Worm (Caenorhabditis elegans) whole organism, early embryonic: ENCODE measurements around the gene cku-80.

ENCODE experiments used
- B0310.2 ChIP-seq: sonication (generic microtip); optimal IDR thresholded peaks from 2 replicates; lab custom pipeline; 2016; ENCODE audit warnings: mild to moderate bottlenecking, missing genetic modification characterization, missing compliant biosample characterization
- F13C5.2 ChIP-seq: sonication (generic microtip); optimal IDR thresholded peaks from 2 replicates; lab custom pipeline; 2017; ENCODE audit warnings: mild to moderate bottlenecking, missing genetic modification characterization, inconsistent platforms, missing compliant biosample characterization
- aly-1 ChIP-seq: sonication (generic microtip); optimal IDR thresholded peaks from 2 replicates; lab custom pipeline; 2016; ENCODE audit warnings: missing genetic modification characterization, missing compliant biosample characterization
- ama-1 ChIP-seq: fragments of 150-350 bp; optimal IDR thresholded peaks from 2 replicates; lab custom pipeline; 2014
- ceh-13 ChIP-seq: fragments of 200-800 bp; sonication (Bioruptor generic); optimal IDR thresholded peaks from 2 replicates; lab custom pipeline; 2018; ENCODE audit warnings: mild to moderate bottlenecking, missing genetic modification characterization, missing compliant biosample characterization
- ceh-36 ChIP-seq: sonication (generic microtip); optimal IDR thresholded peaks from 2 replicates; lab custom pipeline; 2016; ENCODE audit warnings: missing genetic modification characterization, inconsistent platforms, missing compliant biosample characterization
- ets-7 ChIP-seq: sonication (generic microtip); optimal IDR thresholded peaks from 2 replicates; lab custom pipeline; 2016; ENCODE audit warnings: missing genotype, missing genetic modification characterization, missing compliant biosample characterization
- flt-1 ChIP-seq: fragments of 200-800 bp; sonication (Bioruptor generic); IDR thresholded peaks from 2 replicates; pipeline ENCODE4 v1.3.6; 2022; ENCODE audit warnings: missing genetic modification characterization, missing compliant biosample characterization
- hmbx-1 ChIP-seq: sonication (generic microtip); optimal IDR thresholded peaks from 2 replicates; lab custom pipeline; 2016; ENCODE audit warnings: mild to moderate bottlenecking, missing genetic modification characterization, missing compliant biosample characterization
- hmg-4 ChIP-seq: fragments of 200-800 bp; sonication (Bioruptor generic); optimal IDR thresholded peaks from 2 replicates; lab custom pipeline; 2018; ENCODE audit warnings: mild to moderate bottlenecking, missing genetic modification characterization, missing compliant biosample characterization
- hnd-1 ChIP-seq: sonication (generic microtip); optimal IDR thresholded peaks from 2 replicates; lab custom pipeline; 2016; ENCODE audit warnings: missing genetic modification characterization, missing compliant biosample characterization
- pes-1 ChIP-seq: fragments of 200-800 bp; sonication (Bioruptor generic); IDR thresholded peaks from 2 replicates; pipeline ENCODE4 v1.3.6; 2022; ENCODE audit warnings: missing genetic modification reagents, missing genetic modification characterization, missing compliant biosample characterization
- scrt-1 ChIP-seq: fragments of 200-800 bp; sonication (Bioruptor generic); IDR thresholded peaks from 2 replicates; pipeline ENCODE4 v1.3.6; 2022; ENCODE audit warnings: missing genetic modification characterization, missing compliant biosample characterization
- sea-1 ChIP-seq: fragments of 200-800 bp; sonication (Bioruptor generic); conservative IDR thresholded peaks from 2 replicates; pipeline ENCODE4 v1.3.6; 2022; ENCODE audit warnings: missing genetic modification characterization, missing compliant biosample characterization
- tbx-11 ChIP-seq: fragments of 200-800 bp; sonication (Bioruptor generic); IDR thresholded peaks from 2 replicates; pipeline ENCODE4 v1.3.6; 2022; ENCODE audit warnings: missing genetic modification characterization, missing compliant biosample characterization
- tbx-37 ChIP-seq: fragments of 200-800 bp; sonication (Bioruptor generic); conservative IDR thresholded peaks from 2 replicates; pipeline ENCODE4 v1.3.6; 2022; ENCODE audit warnings: missing genetic modification reagents, missing genetic modification characterization, missing compliant biosample characterization
- tra-4 ChIP-seq: sonication (generic microtip); optimal IDR thresholded peaks from 2 replicates; lab custom pipeline; 2017; ENCODE audit warnings: missing genetic modification characterization, missing compliant biosample characterization

The cku-80 gene

DNA sequence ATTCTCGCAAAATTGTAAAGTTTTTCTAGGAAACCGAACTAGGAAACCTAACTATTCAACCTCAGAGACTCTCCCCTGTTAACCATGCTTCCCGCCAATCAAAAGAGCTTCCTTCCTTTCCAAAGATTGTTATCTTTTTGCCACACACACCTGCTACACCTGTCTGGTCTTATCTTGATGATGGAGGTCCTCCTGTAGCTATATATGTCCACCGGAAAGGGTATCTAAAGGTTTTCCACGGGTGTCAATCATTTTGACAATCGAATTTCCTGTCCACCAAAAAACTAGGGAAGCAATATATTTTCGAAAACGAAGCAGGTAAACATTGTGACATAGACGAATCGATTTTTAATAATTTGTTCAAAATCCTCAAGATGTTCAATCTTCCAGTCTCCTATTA, 34.1 kb downstream of the cku-80 start:
- no peak for TF ChIP-seq ama-1 (lab: Kevin White, UChicago)
- TF ChIP-seq ets-7 (tag; lab: Kevin White, UChicago): peak; percentile 30
- no peak for TF ChIP-seq hnd-1 (tag; lab: Kevin White, UChicago)
- TF ChIP-seq pes-1 (GFP tag; lab: Robert Waterston, UW): no peak
- no peak for TF ChIP-seq flt-1
- no peak for TF ChIP-seq sea-1 (GFP tag; lab: Robert Waterston, UW)

DNA sequence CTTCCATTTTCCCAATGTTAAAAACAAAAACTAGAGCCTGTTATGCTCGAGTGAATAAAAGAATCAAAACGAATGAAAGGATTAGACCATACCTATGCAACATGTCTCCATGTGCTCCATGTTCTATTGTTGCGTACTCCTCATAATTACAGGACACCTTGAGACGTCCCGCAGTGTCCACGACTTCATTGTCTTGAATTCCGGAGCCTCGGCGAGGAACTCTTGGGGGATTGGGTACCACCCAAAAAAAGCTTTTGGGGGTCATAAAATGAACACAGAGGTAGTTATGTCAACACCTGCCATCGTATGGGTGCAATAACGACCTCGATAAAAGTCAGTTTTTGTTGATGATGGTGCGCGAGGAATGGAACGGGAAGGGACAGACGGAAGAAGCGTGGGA, 35.3 kb downstream of the cku-80 start:
- TF ChIP-seq hnd-1 (tag; lab: Kevin White, UChicago): no peak
- TF ChIP-seq aly-1 (tag; lab: Kevin White, UChicago): peak; percentile 14

DNA sequence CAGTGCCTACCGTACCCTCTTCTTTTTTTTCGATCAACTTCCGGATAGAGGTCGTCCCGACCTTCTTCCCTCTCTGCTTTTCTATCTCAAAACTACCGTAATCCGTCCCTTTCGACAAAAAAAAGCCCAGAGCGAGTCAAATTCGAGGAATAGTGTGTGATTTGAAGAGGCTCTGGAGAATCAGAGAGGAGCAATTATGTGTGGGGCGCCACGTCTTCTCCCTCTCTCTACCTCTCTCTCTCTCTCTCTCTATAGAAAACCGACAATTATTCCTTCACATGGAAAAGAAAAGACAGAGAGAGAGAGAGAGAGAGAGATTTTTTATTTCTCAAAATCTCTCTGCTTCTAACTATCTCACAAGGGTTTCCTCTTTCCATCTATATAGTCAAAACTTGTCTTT, 36.9 kb downstream of the cku-80 start:
- no peak for TF ChIP-seq hnd-1 (tag; lab: Kevin White, UChicago)
- TF ChIP-seq hmbx-1 (tag; lab: Kevin White, UChicago): no peak
- TF ChIP-seq sea-1 (GFP tag; lab: Robert Waterston, UW): no peak
- no peak for TF ChIP-seq tbx-11
- no peak for TF ChIP-seq ceh-13 (GFP tag; lab: Kevin White, UChicago)
- TF ChIP-seq scrt-1: no peak
- TF ChIP-seq aly-1 (tag; lab: Kevin White, UChicago): no peak
- no peak for TF ChIP-seq B0310.2
- no peak for TF ChIP-seq ceh-36 (tag; lab: Kevin White, UChicago)
- no peak for TF ChIP-seq tbx-37
- no peak for TF ChIP-seq ets-7 (tag; lab: Kevin White, UChicago)
- TF ChIP-seq pes-1 (GFP tag; lab: Robert Waterston, UW): no peak
- no peak for TF ChIP-seq tra-4
- no peak for TF ChIP-seq ama-1 (lab: Kevin White, UChicago)
- TF ChIP-seq hmg-4 (GFP tag; lab: Kevin White, UChicago): no peak

DNA sequence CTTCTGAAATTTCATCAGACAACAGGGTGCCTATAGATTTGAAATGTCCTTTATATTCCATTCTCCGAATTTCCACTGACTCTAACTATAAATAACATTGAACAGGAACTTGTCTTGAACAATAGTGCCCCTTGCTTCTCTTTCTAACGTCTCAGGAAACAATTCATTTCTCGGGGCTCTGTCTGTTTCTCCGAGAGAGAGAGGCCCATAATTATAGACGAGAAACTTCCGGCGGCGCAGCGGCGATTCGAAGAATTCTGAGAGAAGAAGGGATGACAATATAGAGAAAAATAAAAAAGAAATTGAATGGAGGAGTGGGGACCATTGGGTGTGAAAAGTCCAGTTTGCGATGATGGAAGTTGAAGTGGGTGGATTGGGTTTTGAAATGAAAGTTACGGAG, 40.6 kb downstream of the cku-80 start:
- TF ChIP-seq hmg-4 (GFP tag; lab: Kevin White, UChicago) (no peak), hnd-1 (tag; lab: Kevin White, UChicago) (no peak), flt-1 (no peak), sea-1 (GFP tag; lab: Robert Waterston, UW) (no peak), ceh-36 (tag; lab: Kevin White, UChicago) (no peak), B0310.2 (no peak), tbx-37 (no peak), aly-1 (tag; lab: Kevin White, UChicago) (no peak), pes-1 (GFP tag; lab: Robert Waterston, UW) (no peak), tbx-11 (no peak), tra-4 (no peak), F13C5.2 (tag; lab: Kevin White, UChicago) (no peak), ama-1 (lab: Kevin White, UChicago) (no peak), scrt-1 (no peak)

DNA sequence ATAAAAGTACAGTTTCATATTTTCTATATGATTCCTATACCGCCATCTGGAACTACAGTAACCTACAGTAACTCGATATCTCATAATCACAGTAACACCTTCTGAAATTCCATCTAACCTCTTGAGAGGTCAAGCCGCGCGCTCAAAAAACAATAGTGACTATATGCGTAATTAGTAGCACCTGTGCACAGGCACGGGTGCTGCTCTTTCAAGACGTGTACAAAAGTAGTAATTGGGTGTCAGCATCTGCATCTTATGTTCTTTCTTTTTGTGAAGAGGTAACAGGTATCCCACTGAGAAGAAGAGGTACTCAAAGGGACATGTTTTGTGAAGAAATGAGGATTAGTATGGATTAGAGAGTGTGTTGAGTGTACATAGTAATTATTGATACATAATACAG, 41.7 kb downstream of the cku-80 start:
- TF ChIP-seq F13C5.2 (tag; lab: Kevin White, UChicago): no peak
- no peak for TF ChIP-seq flt-1
- no peak for TF ChIP-seq aly-1 (tag; lab: Kevin White, UChicago)
- TF ChIP-seq ceh-13 (GFP tag; lab: Kevin White, UChicago): no peak
- TF ChIP-seq pes-1 (GFP tag; lab: Robert Waterston, UW): no peak
- no peak for TF ChIP-seq ets-7 (tag; lab: Kevin White, UChicago)
- TF ChIP-seq hmg-4 (GFP tag; lab: Kevin White, UChicago): no peak
- TF ChIP-seq scrt-1: no peak
- TF ChIP-seq tra-4: no peak
- TF ChIP-seq tbx-37: no peak
- no peak for TF ChIP-seq sea-1 (GFP tag; lab: Robert Waterston, UW)
- TF ChIP-seq hmbx-1 (tag; lab: Kevin White, UChicago): no peak
- no peak for TF ChIP-seq hnd-1 (tag; lab: Kevin White, UChicago)
- no peak for TF ChIP-seq B0310.2
- no peak for TF ChIP-seq ceh-36 (tag; lab: Kevin White, UChicago)
- no peak for TF ChIP-seq ama-1 (lab: Kevin White, UChicago)
- TF ChIP-seq tbx-11: no peak

DNA sequence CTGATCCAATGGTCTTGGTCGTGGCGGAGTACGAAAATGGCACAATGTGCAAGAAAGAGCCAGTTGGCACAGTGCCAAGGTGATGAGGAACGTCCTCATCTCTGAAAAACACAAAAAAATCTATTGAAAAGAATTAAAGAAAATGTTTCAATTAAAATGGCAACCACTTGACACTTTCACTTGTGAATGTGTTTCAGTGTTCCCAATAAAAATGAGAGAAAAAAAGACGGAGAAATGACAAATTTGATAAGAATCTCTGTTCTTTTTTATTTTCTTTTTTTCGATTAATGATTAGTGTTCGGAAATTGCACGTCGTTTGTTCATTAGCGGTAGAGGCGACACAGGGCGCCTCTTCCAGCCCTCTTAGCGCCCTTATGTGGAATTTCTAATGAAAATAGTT, 47.6 kb downstream of the cku-80 start, which contains the start of gene ndg-4:
Gene ndg-4, minus strand, starts transcription at position 101 of the 400 bp plus-strand sequence.
- no peak for TF ChIP-seq B0310.2
- TF ChIP-seq hmbx-1 (tag; lab: Kevin White, UChicago): no peak
- no peak for TF ChIP-seq flt-1
- no peak for TF ChIP-seq aly-1 (tag; lab: Kevin White, UChicago)
- no peak for TF ChIP-seq scrt-1

DNA sequence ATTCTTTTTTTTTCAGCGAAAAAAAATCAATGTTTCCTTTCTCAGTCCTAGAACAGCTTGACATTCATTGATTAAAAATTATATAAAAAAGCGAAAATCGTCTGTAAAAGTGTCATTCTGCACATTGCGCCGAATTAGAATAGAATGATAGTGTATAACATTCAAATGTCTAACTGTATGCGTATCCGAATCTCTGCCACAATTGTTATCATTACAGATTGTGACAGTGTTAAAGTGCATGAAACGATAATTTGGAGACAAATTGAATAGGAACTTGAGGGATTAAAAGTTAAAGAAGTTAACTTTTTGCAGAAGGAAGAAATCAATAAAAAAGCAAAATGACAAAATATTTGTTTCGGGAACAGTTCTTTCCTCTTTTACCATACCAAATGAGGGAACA, 48.7 kb downstream of the cku-80 start:
- no peak for TF ChIP-seq ceh-13 (GFP tag; lab: Kevin White, UChicago)
- TF ChIP-seq ets-7 (tag; lab: Kevin White, UChicago): no peak
- TF ChIP-seq hnd-1 (tag; lab: Kevin White, UChicago): no peak
- TF ChIP-seq flt-1: no peak

DNA sequence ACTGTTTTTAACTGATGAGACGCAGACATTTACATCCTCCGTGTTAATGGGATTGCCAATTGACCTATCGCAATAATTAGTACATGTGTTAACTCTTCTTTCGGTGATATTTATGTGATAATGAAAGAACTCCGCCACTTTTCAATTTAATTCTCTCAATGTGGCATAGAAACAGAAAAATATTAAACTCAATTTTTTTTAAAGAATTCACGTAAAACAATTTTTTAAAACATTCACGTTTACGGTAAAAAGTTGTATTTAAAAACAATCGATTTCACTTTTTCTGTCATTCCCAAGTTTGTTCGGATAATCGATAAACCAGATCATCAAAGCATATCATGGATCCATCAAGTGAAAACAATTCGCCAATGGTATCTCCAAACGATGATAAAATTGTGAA, 49.2 kb downstream of the cku-80 start, which contains the start of gene mstr-2:
Gene mstr-2, plus strand, starts transcription at position 301 of the 400 bp plus-strand sequence.
- TF ChIP-seq hmbx-1 (tag; lab: Kevin White, UChicago) (no peak), F13C5.2 (tag; lab: Kevin White, UChicago) (no peak), aly-1 (tag; lab: Kevin White, UChicago) (no peak)

DNA sequence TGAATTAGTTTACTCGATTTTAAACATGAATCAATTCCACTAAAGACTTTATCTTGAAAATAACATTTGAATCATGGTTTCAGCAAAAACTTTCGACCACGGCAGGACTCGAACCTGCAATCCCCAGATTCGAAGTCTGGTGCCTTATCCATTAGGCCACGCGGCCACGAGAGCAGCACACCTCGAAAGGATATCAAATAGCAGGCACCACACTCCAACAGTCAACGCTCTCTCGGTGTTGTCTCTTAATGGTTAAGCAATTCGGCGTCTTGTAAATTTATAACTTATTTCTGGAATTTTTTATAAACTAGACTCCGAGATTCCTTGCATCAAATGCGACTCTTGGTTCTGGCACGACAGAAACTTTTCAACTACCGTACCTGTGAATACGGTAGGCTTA, 51.1 kb downstream of the cku-80 start:
- TF ChIP-seq ceh-13 (GFP tag; lab: Kevin White, UChicago) (peak; percentile 88), hnd-1 (tag; lab: Kevin White, UChicago) (peak; percentile 89), B0310.2 (peak; percentile 85), aly-1 (tag; lab: Kevin White, UChicago) (peak; percentile 97), sea-1 (GFP tag; lab: Robert Waterston, UW) (peak; percentile 98), tbx-37 (peak; percentile 95), ets-7 (tag; lab: Kevin White, UChicago) (peak; percentile 89), flt-1 (peak; percentile 96), F13C5.2 (tag; lab: Kevin White, UChicago) (peak; percentile 92), pes-1 (GFP tag; lab: Robert Waterston, UW) (peak; percentile 96), tbx-11 (peak; percentile 95), hmg-4 (GFP tag; lab: Kevin White, UChicago) (peak; percentile 96), hmbx-1 (tag; lab: Kevin White, UChicago) (peak; percentile 80), scrt-1 (peak; percentile 95), ceh-36 (tag; lab: Kevin White, UChicago) (peak; percentile 96), tra-4 (peak; percentile 81), ama-1 (lab: Kevin White, UChicago) (peak; percentile 84)
